Worm (Caenorhabditis elegans) whole organism, L4/young adult: ENCODE results near the gene C33G3.4.

ENCODE experiments used
- W03F9.2 ChIP-seq: fragments of 150-350 bp; optimal IDR thresholded peaks from 2 replicates; lab custom pipeline; 2014; ENCODE audit warnings: missing biosample characterization, missing genetic modification characterization
- dao-5 ChIP-seq: sonication (generic microtip); optimal IDR thresholded peaks from 2 replicates; lab custom pipeline; 2016; ENCODE audit warnings: missing genotype, missing genetic modification characterization, moderate library complexity, missing compliant biosample characterization
- him-1 ChIP-seq: sonication (generic microtip); optimal IDR thresholded peaks from 2 replicates; lab custom pipeline; 2016; ENCODE audit warnings: missing genotype, missing genetic modification reagents, missing genetic modification characterization, missing compliant biosample characterization

DNA sequence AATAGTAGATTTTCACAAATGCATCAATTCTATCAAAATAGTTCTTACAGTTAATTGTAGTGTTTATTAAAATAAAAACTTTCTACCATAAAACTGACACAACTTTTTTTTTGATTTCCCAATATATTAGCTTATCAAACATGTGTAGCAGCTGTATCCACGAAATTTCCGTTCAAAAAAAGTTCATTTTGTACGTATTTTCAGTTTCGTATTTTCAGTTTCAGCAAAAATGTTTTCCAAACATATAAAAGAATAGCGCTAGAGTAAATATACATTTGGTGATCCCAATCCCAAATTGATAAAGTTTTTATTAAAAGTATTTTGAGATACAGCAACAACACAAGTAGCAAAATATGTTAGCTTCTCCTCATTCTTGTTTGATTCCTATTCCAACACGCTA lies 41.6 kb upstream of the C33G3.4 start:
- TF ChIP-seq him-1 (tag; lab: Kevin White, UChicago), result no peak
- TF ChIP-seq dao-5 (tag; lab: Kevin White, UChicago), result no peak
- no peak for TF ChIP-seq W03F9.2 (tag; lab: Kevin White, UChicago)
